Fruit fly (Drosophila melanogaster): ENCODE data around the gene Arr2.

Gene Arr2

dm6 chr3L:8688694-8689291 is 40.1 kb upstream of the Arr2 start (continued):
- TF ChIP-seq Hr38 (GFP tag; optimal IDR thresholded peaks at IDR 0.05) (no peak), CG6792 (GFP tag; optimal IDR thresholded peaks at IDR 0.05) (no peak), CG6808 (GFP tag; optimal IDR thresholded peaks at IDR 0.05) (no peak), CG6163 (GFP tag; IDR thresholded peaks at IDR 0.05) (no peak; the same call in 2 of the 3 replicates), Sox14 (GFP tag; optimal IDR thresholded peaks at IDR 0.05) (no peak), CG8119 (GFP tag; IDR thresholded peaks at IDR 0.05) (no peak), CG6854 (GFP tag; optimal IDR thresholded peaks at IDR 0.05) (peak; percentile 0), CG7368 (GFP tag; optimal IDR thresholded peaks at IDR 0.05) (no peak), CG4318 (GFP tag; optimal IDR thresholded peaks at IDR 0.05) (no peak), CG1621 (tag; optimal IDR thresholded peaks at IDR 0.05) (no peak), CG9139 (GFP tag; optimal IDR thresholded peaks at IDR 0.05) (no peak), net (GFP tag; optimal IDR thresholded peaks at IDR 0.05) (no peak), fd85E (GFP tag; optimal IDR thresholded peaks at IDR 0.05) (no peak), dac (GFP tag; optimal IDR thresholded peaks at IDR 0.05) (no peak), Met (GFP tag; optimal IDR thresholded peaks at IDR 0.05) (no peak), CG11294 (GFP tag; IDR thresholded peaks at IDR 0.05) (no peak), fkh (GFP tag; optimal IDR thresholded peaks at IDR 0.05) (peak; percentile 39), Sox15 (GFP tag; optimal IDR thresholded peaks at IDR 0.05) (no peak), vri (GFP tag; optimal IDR thresholded peaks at IDR 0.05) (peak; percentile 68), Hr39 (GFP tag; optimal IDR thresholded peaks at IDR 0.05) (no peak), Eip78C (GFP tag) (peak; percentile 67), Gug (GFP tag; IDR thresholded peaks at IDR 0.05) (no peak), Blimp-1 (GFP tag; optimal IDR thresholded peaks at IDR 0.05) (no peak), CG3032 (tag; optimal IDR thresholded peaks at IDR 0.05) (no peak), CG3919 (GFP tag; optimal IDR thresholded peaks at IDR 0.05) (no peak), lz (GFP tag; optimal IDR thresholded peaks at IDR 0.05) (no peak), Ets21C (GFP tag; optimal IDR thresholded peaks at IDR 0.05) (no peak), esn (GFP tag; optimal IDR thresholded peaks at IDR 0.05) (peak; percentile 9), Sox102F (GFP tag; optimal IDR thresholded peaks at IDR 0.05) (peak; percentile 20), Ets96B (tag; optimal IDR thresholded peaks at IDR 0.05) (no peak), CG8632 (GFP tag; optimal IDR thresholded peaks at IDR 0.05) (peak; percentile 13)

- TF ChIP-seq CG8119 (GFP tag; IDR thresholded peaks at IDR 0.05): no peak
- TF ChIP-seq ss (GFP tag; optimal IDR thresholded peaks at IDR 0.05): no peak
- TF ChIP-seq lz (GFP tag; optimal IDR thresholded peaks at IDR 0.05): no peak
- no peak for TF ChIP-seq spab (GFP tag; optimal IDR thresholded peaks at IDR 0.05)
- TF ChIP-seq Ets96B (tag; optimal IDR thresholded peaks at IDR 0.05): no peak
- TF ChIP-seq Hr39 (GFP tag; optimal IDR thresholded peaks at IDR 0.05): no peak
- no peak for TF ChIP-seq CG4318 (GFP tag; optimal IDR thresholded peaks at IDR 0.05)
- no peak for TF ChIP-seq CG1621 (tag; optimal IDR thresholded peaks at IDR 0.05)
- TF ChIP-seq acj6 (GFP tag; optimal IDR thresholded peaks at IDR 0.05): no peak
- TF ChIP-seq Sox14 (GFP tag; optimal IDR thresholded peaks at IDR 0.05): no peak
- no peak for TF ChIP-seq fd85E (GFP tag; optimal IDR thresholded peaks at IDR 0.05)
- no peak for TF ChIP-seq Gug (GFP tag; IDR thresholded peaks at IDR 0.05)
- TF ChIP-seq esn (GFP tag; optimal IDR thresholded peaks at IDR 0.05): no peak
- no peak for TF ChIP-seq eg (GFP tag; IDR thresholded peaks at IDR 0.05)
These were observed 37.9 kb upstream of the Arr2 start for dm6 chr3L:8686646-8687045.

dm6 chr3L:8684419-8685081 is 35.8 kb upstream of the Arr2 start:
- TF ChIP-seq spab (GFP tag; optimal IDR thresholded peaks at IDR 0.05): no peak
- TF ChIP-seq Blimp-1 (GFP tag; optimal IDR thresholded peaks at IDR 0.05): no peak
- TF ChIP-seq CG6276 (GFP tag; optimal IDR thresholded peaks at IDR 0.05): no peak
- no peak for TF ChIP-seq CG3032 (tag; optimal IDR thresholded peaks at IDR 0.05)
- peak; percentile 37 for TF ChIP-seq Sox14 (GFP tag; optimal IDR thresholded peaks at IDR 0.05)
- TF ChIP-seq CG31627 (GFP tag; optimal IDR thresholded peaks at IDR 0.05): peak; percentile 52
- peak; percentile 23 for TF ChIP-seq Ets21C (GFP tag; optimal IDR thresholded peaks at IDR 0.05)
- peak; percentile 31 for TF ChIP-seq CG32006 (GFP tag; optimal IDR thresholded peaks at IDR 0.05)
- no peak for TF ChIP-seq dac (GFP tag; optimal IDR thresholded peaks at IDR 0.05)
- peak; percentile 1 for TF ChIP-seq topi (GFP tag; optimal IDR thresholded peaks at IDR 0.05)
- TF ChIP-seq CG10631 (GFP tag; optimal IDR thresholded peaks at IDR 0.05): peak; percentile 43
- no peak for TF ChIP-seq CG6808 (GFP tag; optimal IDR thresholded peaks at IDR 0.05)
- TF ChIP-seq CG6854 (GFP tag; optimal IDR thresholded peaks at IDR 0.05): no peak
- no peak for TF ChIP-seq Lpt (GFP tag; optimal IDR thresholded peaks at IDR 0.05)
- TF ChIP-seq achi (GFP tag; optimal IDR thresholded peaks at IDR 0.05): peak; percentile 37
- TF ChIP-seq pdm3 (GFP tag; optimal IDR thresholded peaks at IDR 0.05): peak; percentile 23
- TF ChIP-seq CG8632 (GFP tag; optimal IDR thresholded peaks at IDR 0.05): peak; percentile 36
- peak; percentile 12 for TF ChIP-seq Hr4 (GFP tag; optimal IDR thresholded peaks at IDR 0.05)
- TF ChIP-seq Sox15 (GFP tag; optimal IDR thresholded peaks at IDR 0.05): peak; percentile 27
- TF ChIP-seq CG4318 (GFP tag; optimal IDR thresholded peaks at IDR 0.05): no peak
- no peak for TF ChIP-seq fd85E (GFP tag; optimal IDR thresholded peaks at IDR 0.05)
- TF ChIP-seq fkh (GFP tag; optimal IDR thresholded peaks at IDR 0.05): peak; percentile 86
- TF ChIP-seq CG8319 (GFP tag; optimal IDR thresholded peaks at IDR 0.05): no peak
- 0 out of 3 replicates have a peak, but pooled peaks have one; percentile 20 for TF ChIP-seq CG6163 (GFP tag; IDR thresholded peaks at IDR 0.05)

All from whole organism, prepupa.